Worm (Caenorhabditis elegans) whole organism, L4 larva: ENCODE results near the gene F11A5.13.
A peak's percentile ranks its signal among the peaks of the same experiment; 100 is the strongest.

ENCODE experiments used
- F10B5.3 ChIP-seq: sonication (generic microtip); optimal IDR thresholded peaks from 2 replicates; lab custom pipeline; 2016; ENCODE audit warnings: mild to moderate bottlenecking, missing genetic modification characterization, missing compliant biosample characterization
- F44E2.7 ChIP-seq: fragments of 200-800 bp; sonication (Bioruptor generic); IDR thresholded peaks from 2 replicates; pipeline ENCODE4 v2.1.2; 2022; ENCODE audit warnings: missing genetic modification characterization, missing compliant biosample characterization
- T20F7.1 ChIP-seq: fragments of 200-800 bp; sonication (Bioruptor generic); optimal IDR thresholded peaks from 2 replicates; lab custom pipeline; 2018; ENCODE audit warnings: mild to moderate bottlenecking, missing genetic modification characterization, missing compliant biosample characterization
- Y48G9A.11 ChIP-seq: fragments of 200-800 bp; sonication (Bioruptor generic); IDR thresholded peaks from 2 replicates; pipeline ENCODE4 v1.3.6; 2022; ENCODE audit warnings: missing genetic modification reagents, missing genetic modification characterization, missing compliant biosample characterization
- Y75B8A.6 ChIP-seq: fragments of 200-800 bp; sonication (Bioruptor generic); IDR thresholded peaks from 2 replicates; pipeline ENCODE4 v1.3.6; 2022; ENCODE audit warnings: missing genetic modification reagents, missing genetic modification characterization, missing compliant biosample characterization
- ZK337.2 ChIP-seq: fragments of 200-800 bp; sonication (Bioruptor generic); IDR thresholded peaks from 2 replicates; pipeline ENCODE4 v1.3.6; 2022; ENCODE audit warnings: missing genetic modification reagents, missing genetic modification characterization, missing compliant biosample characterization
- ZK546.5 ChIP-seq, 2 experiments: sonication (generic microtip); optimal IDR thresholded peaks; 2 replicates each; lab custom pipeline; 2017; ENCODE audit warnings: missing biosample characterization in 2 of 2, missing genetic modification characterization in 2 of 2
- aha-1 ChIP-seq: fragments of 150-350 bp; peaks from one replicate; lab custom pipeline; 2014; ENCODE audit warnings: missing biosample characterization, missing genetic modification characterization
- aly-2 ChIP-seq: sonication (generic microtip); optimal IDR thresholded peaks from 2 replicates; lab custom pipeline; 2018; ENCODE audit warnings: missing biosample characterization, missing genetic modification characterization
- ama-1 ChIP-seq: fragments of 150-350 bp; optimal IDR thresholded peaks from 2 replicates; lab custom pipeline; 2014; ENCODE audit warnings: inconsistent platforms, mixed read lengths
- attf-4 ChIP-seq: sonication (generic microtip); optimal IDR thresholded peaks from 3 replicates; lab custom pipeline; 2017; ENCODE audit warnings: missing biosample characterization, missing genetic modification characterization
- ceh-28 ChIP-seq: fragments of 150-350 bp; optimal IDR thresholded peaks from 2 replicates; lab custom pipeline; 2014; ENCODE audit warnings: missing biosample characterization, missing genetic modification reagents, missing genetic modification characterization
- dmd-6 ChIP-seq: fragments of 200-800 bp; sonication (Bioruptor generic); IDR thresholded peaks from 2 replicates; pipeline ENCODE4 v1.3.6; 2022; ENCODE audit warnings: missing genetic modification reagents, missing genetic modification characterization, missing compliant biosample characterization
- dmd-9 ChIP-seq: fragments of 200-800 bp; sonication (Bioruptor generic); IDR thresholded peaks from 2 replicates; pipeline ENCODE4 v1.3.6; 2022; ENCODE audit warnings: missing genetic modification reagents, missing genetic modification characterization, missing compliant biosample characterization
- fkh-10 ChIP-seq: fragments of 150-350 bp; optimal IDR thresholded peaks from 2 replicates; lab custom pipeline; 2014; ENCODE audit warnings: missing biosample characterization, missing genetic modification reagents, missing genetic modification characterization
- gei-8 ChIP-seq: fragments of 200-800 bp; sonication (Bioruptor generic); optimal IDR thresholded peaks from 2 replicates; lab custom pipeline; 2018; ENCODE audit warnings: mild to moderate bottlenecking, missing genetic modification characterization, missing compliant biosample characterization
- hif-1 ChIP-seq, 2 experiments: sonication (generic microtip); optimal IDR thresholded peaks; 2 replicates each; lab custom pipeline; 2016 to 2017; ENCODE audit warnings: missing compliant biosample characterization in 2 of 2, missing genetic modification characterization in 2 of 2, missing genetic modification reagents in 2 of 2, missing genotype in 2 of 2, mild to moderate bottlenecking in 1 of 2
- hlh-11 ChIP-seq: fragments of 200-800 bp; sonication (Bioruptor generic); optimal IDR thresholded peaks from 2 replicates; lab custom pipeline; 2018; ENCODE audit warnings: mild to moderate bottlenecking, missing genetic modification characterization, missing compliant biosample characterization
- lin-1 ChIP-seq: fragments of 200-800 bp; sonication (Bioruptor generic); IDR thresholded peaks from 2 replicates; pipeline ENCODE4 v1.3.6; 2022; ENCODE audit warnings: missing genetic modification reagents, missing genetic modification characterization, missing compliant biosample characterization
- lin-13 ChIP-seq: fragments of 150-350 bp; optimal IDR thresholded peaks from 2 replicates; lab custom pipeline; 2014; ENCODE audit warnings: missing biosample characterization, missing genetic modification reagents, missing genetic modification characterization
- lin-15B ChIP-seq: fragments of 150-350 bp; sonication (generic microtip); optimal IDR thresholded peaks from 3 replicates; lab custom pipeline; 2014; ENCODE audit warnings: missing biosample characterization, missing genetic modification characterization
- mes-2 ChIP-seq: sonication (generic microtip); optimal IDR thresholded peaks from 2 replicates; lab custom pipeline; 2016; ENCODE audit warnings: missing genotype, mild to moderate bottlenecking, missing genetic modification characterization, missing compliant biosample characterization; ENCODE audit not compliant: poor library complexity, severe bottlenecking
- mxl-2 ChIP-seq: fragments of 200-800 bp; sonication (Bioruptor generic); conservative IDR thresholded peaks from 2 replicates; pipeline ENCODE4 v1.3.6; 2022; ENCODE audit warnings: missing genetic modification reagents, missing genetic modification characterization, missing compliant biosample characterization
- mxl-3 ChIP-seq: fragments of 200-800 bp; sonication (Bioruptor generic); optimal IDR thresholded peaks from 2 replicates; lab custom pipeline; 2018; ENCODE audit warnings: mild to moderate bottlenecking, missing genetic modification characterization, missing compliant biosample characterization
- nhr-102 ChIP-seq: sonication (generic microtip); optimal IDR thresholded peaks from 2 replicates; lab custom pipeline; 2016; ENCODE audit warnings: mild to moderate bottlenecking, missing genetic modification characterization, moderate library complexity, missing compliant biosample characterization
- nhr-111 ChIP-seq: fragments of 200-800 bp; sonication (Bioruptor generic); optimal IDR thresholded peaks from 2 replicates; lab custom pipeline; 2018; ENCODE audit warnings: mild to moderate bottlenecking, missing genetic modification characterization, missing compliant biosample characterization
- nhr-25 ChIP-seq: sonication (generic microtip); optimal IDR thresholded peaks from 2 replicates; lab custom pipeline; 2017; ENCODE audit warnings: missing genetic modification characterization, mild to moderate bottlenecking, missing compliant biosample characterization, antibody characterized with exemption, moderate library complexity, borderline replicate concordance; ENCODE audit not compliant: insufficient read depth
- nhr-28 ChIP-seq: fragments of 150-350 bp; optimal IDR thresholded peaks from 2 replicates; lab custom pipeline; 2014; ENCODE audit warnings: missing biosample characterization, missing genetic modification characterization
- nhr-42 ChIP-seq: fragments of 200-800 bp; sonication (Bioruptor generic); IDR thresholded peaks from 2 replicates; pipeline ENCODE4 v1.3.6; 2022; ENCODE audit warnings: missing genetic modification characterization, missing compliant biosample characterization
- nhr-48 ChIP-seq: sonication (generic microtip); optimal IDR thresholded peaks from 2 replicates; lab custom pipeline; 2016; ENCODE audit warnings: mild to moderate bottlenecking, missing genetic modification characterization, missing compliant biosample characterization
- nhr-6 ChIP-seq: fragments of 150-350 bp; optimal IDR thresholded peaks from 2 replicates; lab custom pipeline; 2014; ENCODE audit warnings: missing biosample characterization, missing genetic modification characterization
- nhr-76 ChIP-seq: fragments of 150-350 bp; optimal IDR thresholded peaks from 2 replicates; lab custom pipeline; 2014; ENCODE audit warnings: missing biosample characterization, missing genetic modification characterization
- pha-4 ChIP-seq, 2 experiments: fragments of 150-350 bp in 1 of 2; fragments of 200-800 bp in 1 of 2; sonication (Bioruptor generic) in 1 of 2; IDR thresholded peaks in 1 of 2; optimal IDR thresholded peaks in 1 of 2; 2 replicates each; pipeline versions ENCODE4 v1.3.6 to Lab custom; 2014 to 2022; ENCODE audit warnings: missing genetic modification characterization in 2 of 2, missing genetic modification reagents in 2 of 2, missing biosample characterization in 1 of 2, missing compliant biosample characterization in 1 of 2
- php-3 ChIP-seq: fragments of 200-800 bp; sonication (Bioruptor generic); IDR thresholded peaks from 2 replicates; pipeline ENCODE4 v1.3.6; 2022; ENCODE audit warnings: missing genetic modification reagents, missing genetic modification characterization, missing compliant biosample characterization
- pqm-1 ChIP-seq: sonication (generic microtip); optimal IDR thresholded peaks from 2 replicates; lab custom pipeline; 2017; ENCODE audit warnings: missing biosample characterization, missing genetic modification characterization
- saeg-2 ChIP-seq: fragments of 200-800 bp; sonication (Bioruptor generic); IDR thresholded peaks from 2 replicates; pipeline ENCODE4 v1.3.6; 2022; ENCODE audit warnings: missing genetic modification reagents, missing genetic modification characterization, missing compliant biosample characterization
- skn-1 ChIP-seq: fragments of 150-350 bp; optimal IDR thresholded peaks from 2 replicates; lab custom pipeline; 2014; ENCODE audit warnings: missing biosample characterization, missing genetic modification characterization
- snpc-1.2 ChIP-seq: fragments of 200-800 bp; sonication (Bioruptor generic); IDR thresholded peaks from 2 replicates; pipeline ENCODE4 v1.3.6; 2022; ENCODE audit warnings: missing genetic modification reagents, missing genetic modification characterization, missing compliant biosample characterization
- snpc-4 ChIP-seq: fragments of 150-350 bp; optimal IDR thresholded peaks from 2 replicates; lab custom pipeline; 2014; ENCODE audit warnings: missing biosample characterization, missing genetic modification characterization
- spr-1 ChIP-seq: sonication (generic microtip); optimal IDR thresholded peaks from 2 replicates; lab custom pipeline; 2016; ENCODE audit warnings: mild to moderate bottlenecking, missing genetic modification characterization, missing compliant biosample characterization
- spr-3 ChIP-seq: fragments of 200-800 bp; sonication (Bioruptor generic); optimal IDR thresholded peaks from 2 replicates; lab custom pipeline; 2018; ENCODE audit warnings: mild to moderate bottlenecking, missing genetic modification characterization, missing compliant biosample characterization
- tra-1 ChIP-seq: fragments of 200-800 bp; sonication (Bioruptor generic); IDR thresholded peaks from 2 replicates; pipeline ENCODE4 v1.3.6; 2022; ENCODE audit warnings: missing genetic modification reagents, missing genetic modification characterization, missing compliant biosample characterization
- unc-39 ChIP-seq: sonication (generic microtip); optimal IDR thresholded peaks from 2 replicates; lab custom pipeline; 2017; ENCODE audit warnings: missing biosample characterization, missing genetic modification characterization
- vab-7 ChIP-seq: fragments of 200-800 bp; sonication (Bioruptor generic); IDR thresholded peaks from 2 replicates; pipeline ENCODE4 v1.3.6; 2022; ENCODE audit warnings: missing genetic modification reagents, missing genetic modification characterization, missing compliant biosample characterization
- ztf-11 ChIP-seq: fragments of 150-350 bp; optimal IDR thresholded peaks from 2 replicates; lab custom pipeline; 2014; ENCODE audit warnings: missing biosample characterization, missing genetic modification characterization

F11A5.13 gene

DNA sequence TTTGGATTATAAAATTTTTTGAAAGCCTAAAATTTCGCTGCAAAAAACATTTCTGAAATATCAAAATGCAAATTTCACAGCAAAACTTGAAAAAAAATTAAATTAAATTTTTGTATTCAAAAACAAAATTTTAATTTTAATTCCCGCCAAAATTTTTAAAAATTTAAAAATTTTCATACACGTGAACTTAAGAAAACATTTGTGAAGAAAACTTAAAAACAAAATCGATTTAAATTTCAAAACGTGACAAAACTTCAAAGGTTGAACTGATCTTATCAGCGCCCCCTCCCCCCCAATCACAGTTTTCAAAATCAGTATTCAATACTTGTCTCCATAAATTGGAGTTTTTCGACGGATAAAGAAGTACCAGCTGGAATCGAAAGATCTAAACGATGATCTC is 10.7 kb upstream of the F11A5.13 start, which contains the start of gene F21H7.5:
Gene F21H7.5 (plus strand): TSS at position 301 of the 400 bp plus-strand sequence.
- TF ChIP-seq F10B5.3 (no peak), spr-3 (GFP tag; lab: Kevin White, UChicago) (no peak), dmd-9 (no peak), spr-1 (tag; lab: Kevin White, UChicago) (no peak), php-3 (GFP tag; lab: Robert Waterston, UW) (no peak), nhr-102 (no peak), saeg-2 (GFP tag; lab: Robert Waterston, UW) (no peak), mes-2 (no peak), attf-4 (tag; lab: Kevin White, UChicago) (no peak), unc-39 (no peak), nhr-42 (GFP tag; lab: Robert Waterston, UW) (no peak), ztf-11 (no peak)

DNA sequence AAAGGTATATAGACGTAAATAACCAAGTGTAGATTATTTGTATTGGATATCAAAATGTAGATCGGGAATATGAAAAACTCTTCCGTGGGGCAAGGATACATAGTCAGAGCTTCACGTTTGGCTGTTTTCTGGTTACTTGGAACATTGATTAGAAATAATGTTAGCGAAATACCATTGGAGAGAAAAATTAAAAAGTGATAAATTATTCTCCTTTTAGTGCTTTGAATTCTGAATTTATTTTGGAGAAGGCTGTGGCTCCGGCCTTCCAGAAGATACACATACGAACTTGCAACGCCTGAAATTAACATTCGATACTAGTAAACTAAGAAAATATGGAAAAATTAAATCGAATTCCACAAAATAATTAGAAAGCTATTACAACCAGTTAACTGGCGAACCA is 9.2 kb upstream of the F11A5.13 start, which contains the start of gene srh-98:
Gene srh-98 (minus strand): TSS at position 101 of the 400 bp plus-strand sequence.
- TF ChIP-seq mxl-2 (GFP tag; lab: Robert Waterston, UW) (no peak), lin-15B (tag; lab: Kevin White, UChicago) (no peak), nhr-48 (tag; lab: Kevin White, UChicago) (no peak), T20F7.1 (GFP tag; lab: Kevin White, UChicago) (no peak), ceh-28 (tag; lab: Kevin White, UChicago) (no peak), aha-1 (tag; lab: Kevin White, UChicago) (peak; percentile 65)
- TF ChIP-seq, all 104 proteins: peak for 1

DNA sequence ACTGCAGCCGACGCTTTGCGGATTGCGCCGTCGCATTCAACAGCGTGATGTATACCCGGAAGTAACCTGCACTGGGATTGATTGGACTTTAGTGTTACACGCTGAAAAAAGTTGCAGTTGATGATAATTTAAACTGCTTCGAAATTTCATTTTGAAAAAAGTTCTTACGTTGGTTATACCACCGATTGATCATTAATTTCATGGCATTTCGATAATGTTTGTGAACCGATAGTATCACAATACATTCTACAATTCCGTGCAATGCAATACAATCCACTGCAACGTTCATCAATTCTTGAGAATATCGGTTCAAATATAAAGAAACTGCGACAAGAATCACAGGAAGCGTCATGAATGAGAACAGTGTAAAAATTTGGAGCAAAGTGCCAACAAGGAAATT is 8.7 kb upstream of the F11A5.13 start, which contains the start of gene F21H7.3:
Gene F21H7.3 (minus strand): TSS at position 101 of the 400 bp plus-strand sequence.
- no peak for TF ChIP-seq lin-1 (GFP tag; lab: Robert Waterston, UW)
- TF ChIP-seq nhr-76: no peak
- TF ChIP-seq ZK546.5 (tag; optimal IDR thresholded peaks at IDR 0.05; lab: Kevin White, UChicago): no peak
- no peak for TF ChIP-seq dmd-6
- no peak for TF ChIP-seq Y48G9A.11
- no peak for TF ChIP-seq vab-7 (GFP tag; lab: Robert Waterston, UW)
- no peak for TF ChIP-seq skn-1 (tag; lab: Kevin White, UChicago)

DNA sequence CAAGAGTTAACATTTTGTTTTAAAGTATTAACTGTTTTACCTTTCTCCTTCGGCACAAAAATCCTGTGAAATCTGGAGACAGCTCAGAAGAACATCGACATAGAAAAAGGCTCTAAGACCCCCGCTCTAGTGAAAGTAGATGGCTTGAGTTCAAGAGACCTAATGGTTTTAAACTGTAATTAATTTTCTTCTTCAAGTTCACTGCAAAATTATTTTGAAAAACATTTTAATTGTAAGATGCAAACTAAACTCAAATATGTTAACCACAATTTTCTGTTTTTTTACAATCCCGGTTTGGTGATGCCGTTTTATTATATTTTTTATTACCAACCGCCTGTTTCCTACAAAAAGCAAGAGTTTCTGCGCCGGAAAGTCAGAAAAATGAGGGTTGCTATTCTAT is 7.1 kb upstream of the F11A5.13 start, which contains the start of gene clec-233:
Gene clec-233 (plus strand): TSS at position 301 of the 400 bp plus-strand sequence.
- TF ChIP-seq ZK337.2 (GFP tag; lab: Robert Waterston, UW) (no peak), attf-4 (tag; lab: Kevin White, UChicago) (no peak), nhr-111 (no peak), mxl-3 (no peak), lin-15B (tag; lab: Kevin White, UChicago) (no peak)

DNA sequence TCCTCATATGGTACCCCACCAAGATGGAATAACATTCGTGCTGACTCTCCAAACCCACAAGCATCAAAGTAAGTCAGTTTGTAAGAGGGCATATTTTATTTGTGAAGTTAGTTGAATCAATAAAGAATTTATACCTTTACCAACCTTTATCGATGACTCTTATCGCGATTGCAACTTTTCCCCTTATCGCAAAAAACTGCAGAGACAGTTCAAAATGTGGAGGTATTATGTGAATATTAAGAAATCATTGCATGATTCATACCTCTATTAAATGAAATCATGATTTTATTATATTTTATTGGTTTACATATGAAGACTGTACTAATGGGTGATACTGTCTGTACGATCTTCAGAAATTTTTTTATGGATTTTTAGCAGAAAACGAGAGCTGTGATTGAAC is 5.7 kb upstream of the F11A5.13 start, which contains the start of gene gst-22:
Gene gst-22 (minus strand): TSS at position 103 of the 400 bp plus-strand sequence.
- TF ChIP-seq lin-13 (GFP tag; lab: Kevin White, UChicago) (no peak), nhr-25 (tag; lab: Kevin White, UChicago) (no peak), Y75B8A.6 (GFP tag; lab: Robert Waterston, UW) (no peak), dmd-6 (peak; percentile 82), snpc-4 (tag; lab: Kevin White, UChicago) (no peak), snpc-1.2 (GFP tag; lab: Robert Waterston, UW) (no peak), F44E2.7 (GFP tag; lab: Robert Waterston, UW) (no peak), hif-1 (tag; optimal IDR thresholded peaks at IDR 0.05; lab: Kevin White, UChicago) (no peak), ama-1 (lab: Kevin White, UChicago) (no peak), aly-2 (no peak), php-3 (GFP tag; lab: Robert Waterston, UW) (peak; percentile 87), hlh-11 (peak; percentile 24), skn-1 (tag; lab: Kevin White, UChicago) (no peak), tra-1 (GFP tag; lab: Robert Waterston, UW) (no peak), pha-4 (GFP tag; IDR thresholded peaks at IDR 0.05; lab: Robert Waterston, UW) (no peak), pha-4 (tag; optimal IDR thresholded peaks at IDR 0.05; lab: Kevin White, UChicago) (no peak), fkh-10 (GFP tag; lab: Kevin White, UChicago) (no peak), ZK337.2 (GFP tag; lab: Robert Waterston, UW) (no peak), nhr-6 (tag; lab: Kevin White, UChicago) (no peak), gei-8 (no peak), spr-1 (tag; lab: Kevin White, UChicago) (no peak), nhr-28 (tag; lab: Kevin White, UChicago) (peak; percentile 44), pqm-1 (tag; lab: Kevin White, UChicago) (peak; percentile 82)
- TF ChIP-seq, all 104 proteins: peak for 5
